Worm (Caenorhabditis elegans) whole organism, midembryonic: ENCODE measurements around the gene Y47D7A.6.

Experiments used
- T22C8.4 ChIP-seq: fragments of 200-800 bp; sonication (Bioruptor generic); IDR thresholded peaks from 2 replicates; pipeline ENCODE4 v1.3.6; 2022; ENCODE audit warnings: missing genetic modification characterization, missing compliant biosample characterization
- flt-1 ChIP-seq: fragments of 200-800 bp; sonication (Bioruptor generic); IDR thresholded peaks from 2 replicates; pipeline ENCODE4 v1.3.6; 2022; ENCODE audit warnings: missing genetic modification characterization, missing compliant biosample characterization
- klf-2 ChIP-seq: fragments of 200-800 bp; sonication (Bioruptor generic); conservative IDR thresholded peaks from 2 replicates; pipeline ENCODE4 v1.3.6; 2022; ENCODE audit warnings: missing genetic modification reagents, missing genetic modification characterization, missing compliant biosample characterization
- med-1 ChIP-seq: sonication (generic microtip); optimal IDR thresholded peaks from 2 replicates; lab custom pipeline; 2017; ENCODE audit warnings: missing genetic modification characterization, mild to moderate bottlenecking, missing compliant biosample characterization, antibody characterized with exemption, missing genetic modification reagents; ENCODE audit not compliant: insufficient read depth
- ref-1 ChIP-seq: fragments of 200-800 bp; sonication (Bioruptor generic); conservative IDR thresholded peaks from 2 replicates; pipeline ENCODE4 v1.3.6; 2022; ENCODE audit warnings: missing genetic modification reagents, missing genetic modification characterization, missing compliant biosample characterization
- ztf-23 ChIP-seq: fragments of 200-800 bp; sonication (Bioruptor generic); IDR thresholded peaks from 2 replicates; pipeline ENCODE4 v1.3.6; 2022; ENCODE audit warnings: missing genetic modification reagents, missing genetic modification characterization, missing compliant biosample characterization
- ztf-29 ChIP-seq: fragments of 200-800 bp; sonication (Bioruptor generic); IDR thresholded peaks from 2 replicates; pipeline ENCODE4 v1.3.6; 2022; ENCODE audit warnings: missing genetic modification reagents, missing genetic modification characterization, missing compliant biosample characterization

ce11 chrV:4442749-4443381, 24.8 kb upstream of the Y47D7A.6 start, which contains the start of gene rft-1:
- TF ChIP-seq ztf-29 (GFP tag; lab: Robert Waterston, UW) (no peak), flt-1 (GFP tag; lab: Robert Waterston, UW) (no peak), med-1 (GFP tag; lab: Kevin White, UChicago) (no peak), ref-1 (GFP tag; lab: Robert Waterston, UW) (no peak), klf-2 (GFP tag; lab: Robert Waterston, UW) (no peak), ztf-23 (GFP tag; lab: Robert Waterston, UW) (no peak), T22C8.4 (GFP tag; lab: Robert Waterston, UW) (no peak)
